Worm (Caenorhabditis elegans) whole organism, young adult: ENCODE data around the gene str-3.

Source experiments
- B0019.2 ChIP-seq: fragments of 200-800 bp; sonication (Bioruptor generic); conservative IDR thresholded peaks from 2 replicates; pipeline ENCODE4 v1.3.6; 2022; ENCODE audit warnings: missing genetic modification reagents, missing genetic modification characterization, missing compliant biosample characterization
- B0035.1 ChIP-seq: sonication (generic microtip); optimal IDR thresholded peaks from 2 replicates; lab custom pipeline; 2016; ENCODE audit warnings: missing genetic modification characterization, mild to moderate bottlenecking, missing compliant biosample characterization, missing genotype, missing genetic modification reagents
- B0336.3 ChIP-seq: fragments of 200-800 bp; sonication (Bioruptor generic); IDR thresholded peaks from 2 replicates; pipeline ENCODE4 v1.3.6; 2022; ENCODE audit warnings: missing genetic modification characterization, missing compliant biosample characterization
- C06A6.2 ChIP-seq: fragments of 200-800 bp; sonication (Bioruptor generic); conservative IDR thresholded peaks from 2 replicates; pipeline ENCODE4 v1.3.6; 2022; ENCODE audit warnings: missing genetic modification characterization, missing compliant biosample characterization
- D2030.7 ChIP-seq: fragments of 200-800 bp; sonication (Bioruptor generic); IDR thresholded peaks from 2 replicates; pipeline ENCODE4 v1.3.6; 2022; ENCODE audit warnings: missing genetic modification reagents, missing genetic modification characterization, missing compliant biosample characterization
- F33H1.4 ChIP-seq: fragments of 200-800 bp; sonication (Bioruptor generic); IDR thresholded peaks from 2 replicates; pipeline ENCODE4 v1.3.6; 2022; ENCODE audit warnings: missing genetic modification reagents, missing genetic modification characterization, missing compliant biosample characterization
- F37B4.10 ChIP-seq: fragments of 200-800 bp; sonication (Bioruptor generic); IDR thresholded peaks from 2 replicates; pipeline ENCODE4 v1.3.6; 2022; ENCODE audit warnings: missing genetic modification characterization, missing compliant biosample characterization
- F55B11.4 ChIP-seq: sonication (generic microtip); optimal IDR thresholded peaks from 2 replicates; lab custom pipeline; 2016; ENCODE audit warnings: missing compliant biosample characterization, missing genetic modification characterization, borderline replicate concordance; ENCODE audit not compliant: insufficient read depth
- Y56A3A.18 ChIP-seq: fragments of 200-800 bp; sonication (Bioruptor generic); IDR thresholded peaks from 2 replicates; pipeline ENCODE4 v1.3.6; 2022; ENCODE audit warnings: missing genetic modification reagents, missing genetic modification characterization, missing compliant biosample characterization
- Y95B8A.8 ChIP-seq: fragments of 200-800 bp; sonication (Bioruptor generic); IDR thresholded peaks from 2 replicates; pipeline ENCODE4 v1.3.6; 2022; ENCODE audit warnings: missing genetic modification reagents, missing genetic modification characterization, missing compliant biosample characterization
- aptf-2 ChIP-seq: fragments of 200-800 bp; sonication (Bioruptor generic); conservative IDR thresholded peaks from 2 replicates; pipeline ENCODE4 v1.3.6; 2022; ENCODE audit warnings: missing genetic modification reagents, missing genetic modification characterization, missing compliant biosample characterization
- athp-1 ChIP-seq: sonication (generic microtip); optimal IDR thresholded peaks from 2 replicates; lab custom pipeline; 2017; ENCODE audit warnings: mild to moderate bottlenecking, missing genetic modification characterization, missing compliant biosample characterization
- attf-3 ChIP-seq: fragments of 200-800 bp; sonication (Bioruptor generic); conservative IDR thresholded peaks from 2 replicates; pipeline ENCODE4 v1.3.6; 2022; ENCODE audit warnings: missing genetic modification reagents, missing genetic modification characterization, missing compliant biosample characterization
- attf-5 ChIP-seq: fragments of 200-800 bp; sonication (Bioruptor generic); optimal IDR thresholded peaks from 2 replicates; lab custom pipeline; 2018; ENCODE audit warnings: mild to moderate bottlenecking, missing genetic modification characterization, missing compliant biosample characterization
- attf-6 ChIP-seq: fragments of 200-800 bp; sonication (Bioruptor generic); IDR thresholded peaks from 2 replicates; pipeline ENCODE4 v1.3.6; 2022; ENCODE audit warnings: missing genetic modification reagents, missing genetic modification characterization, missing compliant biosample characterization
- ceh-100 ChIP-seq: fragments of 200-800 bp; sonication (Bioruptor generic); IDR thresholded peaks from 2 replicates; pipeline ENCODE4 v1.3.6; 2022; ENCODE audit warnings: missing genetic modification reagents, missing genetic modification characterization, missing compliant biosample characterization
- ceh-40 ChIP-seq: fragments of 200-800 bp; sonication (Bioruptor generic); IDR thresholded peaks from 2 replicates; pipeline ENCODE4 v1.3.6; 2022; ENCODE audit warnings: missing genetic modification characterization, missing compliant biosample characterization
- die-1 ChIP-seq: sonication (generic microtip); optimal IDR thresholded peaks from 2 replicates; lab custom pipeline; 2016; ENCODE audit warnings: missing genotype, mild to moderate bottlenecking, missing genetic modification characterization, missing compliant biosample characterization
- egl-44 ChIP-seq: fragments of 200-800 bp; sonication (Bioruptor generic); IDR thresholded peaks from 2 replicates; pipeline ENCODE4 v1.3.6; 2022; ENCODE audit warnings: missing genetic modification reagents, missing genetic modification characterization, missing compliant biosample characterization
- hsf-1 ChIP-seq: fragments of 200-800 bp; sonication (Bioruptor generic); IDR thresholded peaks from 2 replicates; pipeline ENCODE4 v1.3.6; 2022; ENCODE audit warnings: missing genetic modification reagents, missing genetic modification characterization, missing compliant biosample characterization
- lin-26 ChIP-seq: fragments of 200-800 bp; sonication (Bioruptor generic); IDR thresholded peaks from 2 replicates; pipeline ENCODE4 v1.3.6; 2022; ENCODE audit warnings: missing genetic modification reagents, missing genetic modification characterization, missing compliant biosample characterization
- lin-35 ChIP-seq, 3 experiments: fragments of 150-350 bp in 2 of 3; sonication (generic microtip) in 1 of 3; optimal IDR thresholded peaks; 2 replicates each; lab custom pipeline; 2014 to 2018; ENCODE audit warnings: missing biosample characterization in 3 of 3, missing genetic modification characterization in 3 of 3, missing genetic modification reagents in 3 of 3
- madf-10 ChIP-seq: sonication (generic microtip); optimal IDR thresholded peaks from 2 replicates; lab custom pipeline; 2016; ENCODE audit warnings: mild to moderate bottlenecking, missing genetic modification characterization, missing compliant biosample characterization
- madf-3 ChIP-seq: fragments of 200-800 bp; sonication (Bioruptor generic); IDR thresholded peaks from 2 replicates; pipeline ENCODE4 v1.3.6; 2022; ENCODE audit warnings: missing genetic modification reagents, missing genetic modification characterization, missing compliant biosample characterization
- madf-6 ChIP-seq: fragments of 200-800 bp; sonication (Bioruptor generic); IDR thresholded peaks from 2 replicates; pipeline ENCODE4 v1.3.6; 2022; ENCODE audit warnings: missing genetic modification reagents, missing genetic modification characterization, missing compliant biosample characterization
- mes-4 ChIP-seq: sonication (generic microtip); optimal IDR thresholded peaks from 2 replicates; lab custom pipeline; 2016; ENCODE audit warnings: missing genotype, missing genetic modification characterization, missing compliant biosample characterization
- mxl-1 ChIP-seq: sonication (generic microtip); optimal IDR thresholded peaks from 2 replicates; lab custom pipeline; 2016; ENCODE audit warnings: missing genetic modification characterization, missing compliant biosample characterization
- nfya-1 ChIP-seq: sonication (generic microtip); optimal IDR thresholded peaks from 2 replicates; lab custom pipeline; 2017; ENCODE audit warnings: antibody characterized with exemption, missing compliant biosample characterization, missing genetic modification characterization, borderline replicate concordance; ENCODE audit not compliant: insufficient read depth
- nfyb-1 ChIP-seq: fragments of 200-800 bp; sonication (Bioruptor generic); IDR thresholded peaks from 2 replicates; pipeline ENCODE4 v1.3.6; 2022; ENCODE audit warnings: missing genetic modification reagents, missing genetic modification characterization, missing compliant biosample characterization
- nhr-27 ChIP-seq: fragments of 200-800 bp; sonication (Bioruptor generic); optimal IDR thresholded peaks from 2 replicates; lab custom pipeline; 2018; ENCODE audit warnings: mild to moderate bottlenecking, missing genetic modification characterization, moderate library complexity, missing compliant biosample characterization
- nhr-80 ChIP-seq: sonication (generic microtip); optimal IDR thresholded peaks from 2 replicates; lab custom pipeline; 2016; ENCODE audit warnings: missing genetic modification characterization, missing compliant biosample characterization
- pbrm-1 ChIP-seq: fragments of 200-800 bp; sonication (Bioruptor generic); IDR thresholded peaks from 2 replicates; pipeline ENCODE4 v1.3.6; 2022; ENCODE audit warnings: missing genetic modification reagents, missing genetic modification characterization, missing compliant biosample characterization
- pha-4 ChIP-seq: fragments of 150-350 bp; sonication (generic microtip); optimal IDR thresholded peaks from 2 replicates; lab custom pipeline; 2014; ENCODE audit warnings: missing biosample characterization, missing genetic modification reagents, missing genetic modification characterization
- rcor-1 ChIP-seq: fragments of 200-800 bp; sonication (Bioruptor generic); IDR thresholded peaks from 2 replicates; pipeline ENCODE4 v1.3.6; 2022; ENCODE audit warnings: missing genetic modification reagents, missing genetic modification characterization, missing compliant biosample characterization
- repo-1 ChIP-seq: sonication (generic microtip); optimal IDR thresholded peaks from 2 replicates; lab custom pipeline; 2017; ENCODE audit warnings: mild to moderate bottlenecking, missing genetic modification characterization, missing compliant biosample characterization
- sea-2 ChIP-seq: fragments of 200-800 bp; sonication (Bioruptor generic); IDR thresholded peaks from 2 replicates; pipeline ENCODE4 v1.3.6; 2022; ENCODE audit warnings: missing genetic modification characterization, missing compliant biosample characterization
- snpc-1.1 ChIP-seq: sonication (generic microtip); optimal IDR thresholded peaks from 2 replicates; lab custom pipeline; 2017; ENCODE audit warnings: missing genetic modification characterization, mild to moderate bottlenecking, missing compliant biosample characterization, antibody characterized with exemption, moderate library complexity, missing genotype, missing genetic modification reagents; ENCODE audit not compliant: insufficient read depth
- tlf-1 ChIP-seq: fragments of 200-800 bp; sonication (Bioruptor generic); optimal IDR thresholded peaks from 2 replicates; lab custom pipeline; 2018; ENCODE audit warnings: mild to moderate bottlenecking, missing genetic modification characterization, missing compliant biosample characterization
- unc-130 ChIP-seq: sonication (generic microtip); optimal IDR thresholded peaks from 2 replicates; lab custom pipeline; 2016; ENCODE audit warnings: missing genetic modification reagents, missing genetic modification characterization, missing compliant biosample characterization
- xnd-1 ChIP-seq: sonication (generic microtip); optimal IDR thresholded peaks from 2 replicates; lab custom pipeline; 2016; ENCODE audit warnings: missing genotype, missing genetic modification reagents, missing genetic modification characterization, missing compliant biosample characterization
- zfh-2 ChIP-seq: fragments of 200-800 bp; sonication (Bioruptor generic); conservative IDR thresholded peaks from 2 replicates; pipeline ENCODE4 v1.3.6; 2022; ENCODE audit warnings: missing genetic modification reagents, missing genetic modification characterization, missing compliant biosample characterization
- zim-3 ChIP-seq: sonication (generic microtip); optimal IDR thresholded peaks from 2 replicates; lab custom pipeline; 2017; ENCODE audit warnings: mild to moderate bottlenecking, missing genetic modification characterization, moderate library complexity, missing compliant biosample characterization
- ztf-28 ChIP-seq: fragments of 200-800 bp; sonication (Bioruptor generic); IDR thresholded peaks from 2 replicates; pipeline ENCODE4 v1.3.6; 2022; ENCODE audit warnings: missing genetic modification reagents, missing genetic modification characterization, missing compliant biosample characterization
- ztf-3 ChIP-seq: fragments of 200-800 bp; sonication (Bioruptor generic); optimal IDR thresholded peaks from 2 replicates; lab custom pipeline; 2018; ENCODE audit warnings: mild to moderate bottlenecking, missing genetic modification characterization, missing compliant biosample characterization

The str-3 gene

ce11 chrIV:11146962-11147470, 46.8 kb upstream of the str-3 start, which contains the start of gene pigq-1 (continued):
- peak; percentile 30 for TF ChIP-seq nhr-27
- peak; percentile 22 for TF ChIP-seq mxl-1 (tag; lab: Kevin White, UChicago)
- peak; percentile 38 for TF ChIP-seq zim-3 (tag; lab: Kevin White, UChicago)
- TF ChIP-seq nfyb-1 (GFP tag; lab: Robert Waterston, UW) = peak; percentile 71; the same call in 1 of the 2 replicates
- no peak for TF ChIP-seq ztf-28 (GFP tag; lab: Robert Waterston, UW)
- TF ChIP-seq snpc-1.1 (tag; lab: Kevin White, UChicago) = peak; percentile 51
- no peak for TF ChIP-seq egl-44
- no peak for TF ChIP-seq rcor-1
- TF ChIP-seq zfh-2 = no peak
- peak; percentile 43 for TF ChIP-seq ztf-3 (GFP tag; lab: Kevin White, UChicago)
- peak; percentile 61 for TF ChIP-seq die-1 (tag; lab: Kevin White, UChicago)
- no peak for TF ChIP-seq attf-6
- no peak for TF ChIP-seq C06A6.2

- TF ChIP-seq egl-44 (no peak), sea-2 (no peak), nfyb-1 (GFP tag; lab: Robert Waterston, UW) (no peak)
Measured at ce11 chrIV:11146492-11146891, 46.3 kb upstream of the str-3 start.

ce11 chrIV:11145929-11146339, 45.8 kb upstream of the str-3 start:
- TF ChIP-seq ceh-100 (GFP tag; lab: Robert Waterston, UW) = peak; percentile 20; the same call in 1 of the 2 replicates
- TF ChIP-seq nfya-1 (tag; lab: Kevin White, UChicago) = no peak
- no peak for TF ChIP-seq pha-4
- 0 out of 2 replicates have a peak, but pooled peaks have one; percentile 50 for TF ChIP-seq Y95B8A.8 (GFP tag; lab: Robert Waterston, UW)
- peak; percentile 33; the same call in 1 of the 2 replicates for TF ChIP-seq D2030.7 (GFP tag; lab: Robert Waterston, UW)
- peak in 1 of 3 experiments; percentile 47 for TF ChIP-seq lin-35 (GFP tag; optimal IDR thresholded peaks at IDR 0.05; lab: Kevin White, UChicago)
- 0 out of 2 replicates have a peak, but pooled peaks have one; percentile 49 for TF ChIP-seq Y56A3A.18 (GFP tag; lab: Robert Waterston, UW)
- peak; percentile 72 for TF ChIP-seq mxl-1 (tag; lab: Kevin White, UChicago)
- TF ChIP-seq F37B4.10 (GFP tag; lab: Robert Waterston, UW) = no peak
- TF ChIP-seq B0336.3 (GFP tag; lab: Robert Waterston, UW) = peak; percentile 53; the same call in 1 of the 2 replicates
- TF ChIP-seq pbrm-1 (GFP tag; lab: Robert Waterston, UW) = peak; percentile 52; the same call in 1 of the 2 replicates
- TF ChIP-seq F33H1.4 (GFP tag; lab: Robert Waterston, UW) = peak; percentile 32
- TF ChIP-seq xnd-1 (tag; lab: Kevin White, UChicago) = peak; percentile 53
- no peak for TF ChIP-seq aptf-2
- TF ChIP-seq madf-10 (tag; lab: Kevin White, UChicago) = no peak
- peak; percentile 61 for TF ChIP-seq B0035.1 (tag; lab: Kevin White, UChicago)
- TF ChIP-seq nhr-80 (tag; lab: Kevin White, UChicago) = no peak
- TF ChIP-seq hsf-1 = peak; percentile 74
- TF ChIP-seq ztf-28 (GFP tag; lab: Robert Waterston, UW) = no peak
- TF ChIP-seq attf-3 (GFP tag; lab: Robert Waterston, UW) = no peak
- peak; percentile 61 for TF ChIP-seq athp-1 (tag; lab: Kevin White, UChicago)
- TF ChIP-seq madf-3 = 0 out of 2 replicates have a peak, but pooled peaks have one; percentile 38
- TF ChIP-seq zim-3 (tag; lab: Kevin White, UChicago) = peak; percentile 75
- no peak for TF ChIP-seq mes-4 (tag; lab: Kevin White, UChicago)
- peak; percentile 28 for TF ChIP-seq snpc-1.1 (tag; lab: Kevin White, UChicago)
- TF ChIP-seq F55B11.4 (tag; lab: Kevin White, UChicago) = no peak
- TF ChIP-seq unc-130 (GFP tag; lab: Kevin White, UChicago) = peak; percentile 83
- no peak for TF ChIP-seq egl-44
- TF ChIP-seq sea-2 = no peak
- peak; percentile 76 for TF ChIP-seq tlf-1 (GFP tag; lab: Kevin White, UChicago)
- peak; percentile 78 for TF ChIP-seq repo-1
- peak; percentile 17 for TF ChIP-seq attf-5 (GFP tag; lab: Kevin White, UChicago)
- peak; percentile 67 for TF ChIP-seq madf-6 (GFP tag; lab: Robert Waterston, UW)
- peak; percentile 75 for TF ChIP-seq nhr-27
- TF ChIP-seq ceh-40 (GFP tag; lab: Robert Waterston, UW) = 0 out of 2 replicates have a peak, but pooled peaks have one; percentile 14
- TF ChIP-seq lin-26 (GFP tag; lab: Robert Waterston, UW) = peak; percentile 59
- TF ChIP-seq B0019.2 (GFP tag; lab: Robert Waterston, UW) = no peak
